Worm (Caenorhabditis elegans): Measurements from ENCODE around the gene cpsf-4.

DNA sequence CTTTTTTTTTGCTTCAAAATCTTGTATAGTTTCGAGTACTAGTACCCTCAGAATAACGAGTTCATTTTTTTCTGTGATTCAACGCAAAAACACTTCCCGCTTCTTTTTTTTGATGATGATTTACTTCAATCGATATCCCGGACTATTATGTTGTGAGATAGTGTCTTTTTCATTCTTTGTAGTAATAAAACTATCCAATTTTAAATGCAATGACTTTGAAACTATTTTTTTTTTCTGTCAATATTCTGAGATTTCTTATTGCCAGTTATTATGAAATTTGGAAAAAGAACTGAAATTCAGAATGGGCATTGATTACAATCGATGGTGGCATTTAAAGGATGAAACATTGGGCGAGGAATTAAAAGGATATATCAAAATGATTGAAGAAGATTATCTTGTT, 12.3 kb upstream of the cpsf-4 start, which contains the start of gene M18.3:
- TF ChIP-seq zag-1 (tag; optimal IDR thresholded peaks at IDR 0.05), result no peak
- no peak for TF ChIP-seq ama-1 (optimal IDR thresholded peaks at IDR 0.05)
- no peak for TF ChIP-seq nhr-23 (tag; optimal IDR thresholded peaks at IDR 0.05)
- no peak for TF ChIP-seq nhr-25 (tag; optimal IDR thresholded peaks at IDR 0.05)
- no peak for TF ChIP-seq ceh-16 (tag; optimal IDR thresholded peaks at IDR 0.05)

Measured in whole organism, L2 larva.